Fruit fly (Drosophila melanogaster): ENCODE results near the gene Nhe2.

The Nhe2 gene

DNA sequence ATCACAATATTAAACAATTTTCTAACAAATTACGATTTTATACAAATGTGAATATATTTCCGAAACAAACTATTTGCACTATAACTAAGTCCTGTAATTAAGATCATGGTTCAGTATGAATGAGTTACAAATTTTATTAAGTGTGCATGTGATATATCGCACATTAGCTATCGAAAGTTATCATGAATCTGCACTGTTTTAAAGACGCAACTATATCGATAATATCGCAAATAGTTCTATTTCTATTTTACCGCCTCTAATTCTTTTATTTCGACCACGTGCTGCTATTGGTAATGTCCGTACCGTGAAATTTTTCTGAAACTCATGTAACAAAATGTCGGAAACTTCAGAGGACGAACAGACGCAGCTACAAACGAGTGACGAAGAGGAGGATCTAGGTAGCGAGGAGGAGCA is 38.6 kb downstream of the Nhe2 start, which contains the start of gene pths (continued):
- TF ChIP-seq jing (GFP tag; optimal IDR thresholded peaks at IDR 0.05) (no peak), CG2116 (GFP tag; optimal IDR thresholded peaks at IDR 0.05) (peak; percentile 96), CG12659 (GFP tag; optimal IDR thresholded peaks at IDR 0.05) (peak; percentile 61), CG4617 (GFP tag; optimal IDR thresholded peaks at IDR 0.05; ENCODE audit: borderline replicate concordance) (peak; percentile 31), slp2 (GFP tag; optimal IDR thresholded peaks at IDR 0.05) (peak; percentile 11), tll (GFP tag; optimal IDR thresholded peaks at IDR 0.05) (no peak), vnd (GFP tag; IDR thresholded peaks at IDR 0.05; ENCODE audit: partially characterized antibody) (peak; percentile 70), Adf1 (GFP tag; IDR thresholded peaks at IDR 0.05) (no peak), CG2875 (GFP tag; optimal IDR thresholded peaks at IDR 0.05) (no peak), Dad (GFP tag; optimal IDR thresholded peaks at IDR 0.05) (no peak), fd96Cb (tag; optimal IDR thresholded peaks at IDR 0.05) (peak; percentile 34), Hand (GFP tag; optimal IDR thresholded peaks at IDR 0.05) (no peak), Hsf (GFP tag; optimal IDR thresholded peaks at IDR 0.05) (peak; percentile 67), CG14014 (GFP tag; IDR thresholded peaks at IDR 0.05) (peak; percentile 37; the same call in 1 of the 2 replicates), her (GFP tag; optimal IDR thresholded peaks at IDR 0.05) (peak; percentile 23), E2f2 (GFP tag; IDR thresholded peaks at IDR 0.05) (peak; percentile 10; the same call in 1 of the 2 replicates), eyg (GFP tag; optimal IDR thresholded peaks at IDR 0.05) (peak; percentile 18), CG4820 (GFP tag; optimal IDR thresholded peaks at IDR 0.05) (peak; percentile 50), CG6854 (GFP tag; optimal IDR thresholded peaks at IDR 0.05) (no peak), B-H2 (GFP tag; optimal IDR thresholded peaks at IDR 0.05) (no peak), gsb (GFP tag; IDR thresholded peaks at IDR 0.05) (no peak), Dbx (GFP tag; IDR thresholded peaks at IDR 0.05) (0 out of 3 replicates have a peak, but pooled peaks have one; percentile 34), dmrt99B (tag; optimal IDR thresholded peaks at IDR 0.05) (no peak), CG13424 (tag; optimal IDR thresholded peaks at IDR 0.05) (peak; percentile 38), Bteb2 (GFP tag; optimal IDR thresholded peaks at IDR 0.05) (no peak), pnt (GFP tag; optimal IDR thresholded peaks at IDR 0.05) (peak; percentile 56), Ets97D (GFP tag; optimal IDR thresholded peaks at IDR 0.05) (peak; percentile 83), pfk (GFP tag; optimal IDR thresholded peaks at IDR 0.05) (peak; percentile 47), CHES-1-like (GFP tag; optimal IDR thresholded peaks at IDR 0.05) (peak; percentile 65), Chrac-16 (GFP tag; optimal IDR thresholded peaks at IDR 0.05) (peak; percentile 40), CG3407 (GFP tag; optimal IDR thresholded peaks at IDR 0.05) (no peak), Jarid2 (GFP tag; optimal IDR thresholded peaks at IDR 0.05) (no peak), yki (optimal IDR thresholded peaks at IDR 0.05) (no peak), row (GFP tag; IDR thresholded peaks at IDR 0.05) (peak; percentile 92), gro (GFP tag; optimal IDR thresholded peaks at IDR 0.05) (no peak), CG7963 (GFP tag; IDR thresholded peaks at IDR 0.05; ENCODE audit: partially characterized antibody) (peak; percentile 65; the same call in 2 of the 3 replicates), Nf-YA (GFP tag; IDR thresholded peaks at IDR 0.05) (peak; percentile 37; the same call in 1 of the 2 replicates), Dfd (GFP tag; optimal IDR thresholded peaks at IDR 0.05) (peak in 1 of 2 experiments; percentile 73), wek (GFP tag; optimal IDR thresholded peaks at IDR 0.05) (no peak), fu2 (GFP tag; optimal IDR thresholded peaks at IDR 0.05) (peak; percentile 38), Drgx (GFP tag; IDR thresholded peaks at IDR 0.05) (no peak), Ssrp (tag; optimal IDR thresholded peaks at IDR 0.05) (peak; percentile 18), CG17829 (tag; optimal IDR thresholded peaks at IDR 0.05) (peak; percentile 39), Oli (tag; optimal IDR thresholded peaks at IDR 0.05) (no peak), luna (GFP tag; optimal IDR thresholded peaks at IDR 0.05) (no peak), CG14441 (GFP tag; IDR thresholded peaks at IDR 0.05) (peak; percentile 44; the same call in 1 of the 2 replicates), CG3847 (GFP tag; IDR thresholded peaks at IDR 0.05) (peak; percentile 59; the same call in 1 of the 2 replicates), CG2120 (GFP tag; optimal IDR thresholded peaks at IDR 0.05) (peak; percentile 72), CG13894 (tag; optimal IDR thresholded peaks at IDR 0.05) (peak; percentile 52), eve (GFP tag; optimal IDR thresholded peaks at IDR 0.05) (no peak), CG8924 (tag; optimal IDR thresholded peaks at IDR 0.05) (peak; percentile 15)

Data from whole organism, embryonic.